Fruit fly (Drosophila melanogaster): ENCODE results near the gene Ada.
A peak's percentile ranks its signal among the peaks of the same experiment; 100 is the strongest.

Ada gene

DNA sequence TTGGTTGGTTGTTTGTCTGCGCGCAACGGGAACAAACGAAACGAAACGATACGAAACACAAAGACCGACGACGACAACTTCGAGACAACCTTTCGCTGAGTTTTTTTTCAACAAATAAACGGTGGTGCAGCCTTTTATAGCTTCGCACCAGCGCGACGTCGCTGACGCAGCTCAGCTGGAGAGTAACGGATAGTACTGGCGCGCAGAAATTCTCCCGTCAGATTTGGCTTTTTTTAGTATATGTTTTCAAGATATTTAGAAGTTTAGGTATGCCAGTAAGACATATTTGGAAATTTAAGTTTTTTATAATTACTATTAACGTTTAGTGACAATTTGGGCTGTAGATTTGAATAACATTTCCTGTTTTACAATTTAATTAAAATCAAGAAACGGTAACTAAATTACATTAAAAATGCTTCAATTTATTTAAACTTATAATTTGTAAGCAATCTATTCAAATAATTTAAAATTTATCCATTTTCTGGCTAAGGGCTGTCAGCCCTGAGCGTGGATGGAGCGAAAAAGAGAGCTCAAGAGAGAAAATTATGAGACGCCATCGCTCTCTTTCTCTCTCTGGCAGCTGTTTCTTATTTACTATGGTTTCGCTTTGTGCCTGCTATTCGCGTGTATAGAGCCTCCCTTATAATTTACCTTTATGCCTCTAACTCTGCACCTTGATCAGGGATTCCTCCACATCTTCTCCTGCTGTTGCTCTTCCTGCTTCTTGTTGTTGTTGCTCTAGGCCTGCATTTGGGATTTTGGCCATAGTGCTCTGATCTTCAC is 31.2 kb upstream of the Ada start (continued):
- TF ChIP-seq dimm (GFP tag; IDR thresholded peaks at IDR 0.05) (no peak), CG8924 (tag; optimal IDR thresholded peaks at IDR 0.05) (peak; percentile 93), gce (GFP tag; IDR thresholded peaks at IDR 0.05) (0 out of 3 replicates have a peak, but pooled peaks have one; percentile 55), ara (GFP tag; IDR thresholded peaks at IDR 0.05) (0 out of 2 replicates have a peak, but pooled peaks have one; percentile 43), CG13624 (GFP tag; optimal IDR thresholded peaks at IDR 0.05) (peak; percentile 69), CG9437 (GFP tag; optimal IDR thresholded peaks at IDR 0.05) (peak; percentile 82), so (GFP tag; IDR thresholded peaks at IDR 0.05) (peak; percentile 81; the same call in 2 of the 3 replicates), kni (GFP tag; optimal IDR thresholded peaks at IDR 0.05) (peak; percentile 64), CG32767 (GFP tag; IDR thresholded peaks at IDR 0.05) (peak; percentile 70; the same call in 1 of the 2 replicates), CG1233 (GFP tag; optimal IDR thresholded peaks at IDR 0.05) (peak; percentile 88), BEAF-32 (GFP tag; optimal IDR thresholded peaks at IDR 0.05) (peak; percentile 6), Ets97D (GFP tag; optimal IDR thresholded peaks at IDR 0.05) (no peak), Antp (GFP tag; optimal IDR thresholded peaks at IDR 0.05) (no peak), ssp (GFP tag; IDR thresholded peaks at IDR 0.05) (no peak), CG4328 (GFP tag; optimal IDR thresholded peaks at IDR 0.05) (peak; percentile 81), HmgD (GFP tag; optimal IDR thresholded peaks at IDR 0.05) (no peak), CG6254 (GFP tag; optimal IDR thresholded peaks at IDR 0.05) (peak; percentile 73), CG31224 (GFP tag; IDR thresholded peaks at IDR 0.05) (0 out of 2 replicates have a peak, but pooled peaks have one; percentile 20), CG11085 (GFP tag; IDR thresholded peaks at IDR 0.05) (no peak), CoRest (tag; optimal IDR thresholded peaks at IDR 0.05) (peak; percentile 93), D (optimal IDR thresholded peaks at IDR 0.05) (no peak), D (GFP tag; optimal IDR thresholded peaks at IDR 0.05) (peak; percentile 76), NC2α (GFP tag; optimal IDR thresholded peaks at IDR 0.05) (peak; percentile 56), Stat92E (GFP tag; optimal IDR thresholded peaks at IDR 0.05) (peak in 1 of 3 experiments; percentile 83), seq (GFP tag; IDR thresholded peaks at IDR 0.05) (peak; percentile 63), CG17328 (GFP tag; IDR thresholded peaks at IDR 0.05) (peak; percentile 36), CG4707 (GFP tag; optimal IDR thresholded peaks at IDR 0.05) (peak; percentile 19), pzg (GFP tag; optimal IDR thresholded peaks at IDR 0.05) (peak; percentile 4), tap (tag; optimal IDR thresholded peaks at IDR 0.05) (peak; percentile 79), Lhr (GFP tag; optimal IDR thresholded peaks at IDR 0.05) (peak; percentile 61), gcm (GFP tag; optimal IDR thresholded peaks at IDR 0.05) (peak; percentile 86), CG10979 (tag; optimal IDR thresholded peaks at IDR 0.05) (peak; percentile 85), slou (GFP tag; optimal IDR thresholded peaks at IDR 0.05) (peak; percentile 31), HLH54F (GFP tag; optimal IDR thresholded peaks at IDR 0.05) (peak; percentile 51), Dref (GFP tag; IDR thresholded peaks at IDR 0.05) (no peak), sens-2 (GFP tag; IDR thresholded peaks at IDR 0.05) (no peak), sens (GFP tag) (peak; percentile 96), CG3995 (GFP tag; optimal IDR thresholded peaks at IDR 0.05) (peak; percentile 22), chn (GFP tag; optimal IDR thresholded peaks at IDR 0.05) (peak; percentile 41), oc (tag; optimal IDR thresholded peaks at IDR 0.05) (peak; percentile 58), CG7839 (tag; optimal IDR thresholded peaks at IDR 0.05) (peak; percentile 88), hbn (GFP tag; IDR thresholded peaks at IDR 0.05; ENCODE audit: partially characterized antibody) (no peak), hth (optimal IDR thresholded peaks at IDR 0.05) (no peak), CG18262 (tag; optimal IDR thresholded peaks at IDR 0.05) (peak; percentile 94), E2f1 (GFP tag; IDR thresholded peaks at IDR 0.05) (0 out of 2 replicates have a peak, but pooled peaks have one; percentile 19), lmd (GFP tag; IDR thresholded peaks at IDR 0.05) (peak; percentile 68), sqz (GFP tag; optimal IDR thresholded peaks at IDR 0.05) (peak; percentile 97), CG7786 (GFP tag; optimal IDR thresholded peaks at IDR 0.05) (peak; percentile 3), bigmax (GFP tag; optimal IDR thresholded peaks at IDR 0.05) (no peak), eyg (GFP tag; optimal IDR thresholded peaks at IDR 0.05) (no peak)
